Fruit fly (Drosophila melanogaster): ENCODE measurements around the gene oxt.

- TF ChIP-seq salr (GFP tag; optimal IDR thresholded peaks at IDR 0.05) (no peak), CG3032 (tag; optimal IDR thresholded peaks at IDR 0.05) (no peak), CG6854 (GFP tag; optimal IDR thresholded peaks at IDR 0.05) (no peak), Hr4 (GFP tag; optimal IDR thresholded peaks at IDR 0.05) (no peak), CG6276 (GFP tag; optimal IDR thresholded peaks at IDR 0.05) (no peak), fd59A (GFP tag; optimal IDR thresholded peaks at IDR 0.05) (no peak), Hr39 (GFP tag; optimal IDR thresholded peaks at IDR 0.05) (no peak)
These were observed 5.1 kb upstream of the oxt start, which contains the start of gene obst-I for dm6 chr3L:2267558-2267957.
